Worm (Caenorhabditis elegans) whole organism, early embryonic: ENCODE measurements around the gene srv-34.

ENCODE experiments used
- B0310.2 ChIP-seq: sonication (generic microtip); optimal IDR thresholded peaks from 2 replicates; lab custom pipeline; 2016; ENCODE audit warnings: mild to moderate bottlenecking, missing genetic modification characterization, missing compliant biosample characterization
- F13C5.2 ChIP-seq: sonication (generic microtip); optimal IDR thresholded peaks from 2 replicates; lab custom pipeline; 2017; ENCODE audit warnings: mild to moderate bottlenecking, missing genetic modification characterization, inconsistent platforms, missing compliant biosample characterization
- aly-1 ChIP-seq: sonication (generic microtip); optimal IDR thresholded peaks from 2 replicates; lab custom pipeline; 2016; ENCODE audit warnings: missing genetic modification characterization, missing compliant biosample characterization
- ama-1 ChIP-seq: fragments of 150-350 bp; optimal IDR thresholded peaks from 2 replicates; lab custom pipeline; 2014
- ceh-13 ChIP-seq: fragments of 200-800 bp; sonication (Bioruptor generic); optimal IDR thresholded peaks from 2 replicates; lab custom pipeline; 2018; ENCODE audit warnings: mild to moderate bottlenecking, missing genetic modification characterization, missing compliant biosample characterization
- ceh-36 ChIP-seq: sonication (generic microtip); optimal IDR thresholded peaks from 2 replicates; lab custom pipeline; 2016; ENCODE audit warnings: missing genetic modification characterization, inconsistent platforms, missing compliant biosample characterization
- ets-7 ChIP-seq: sonication (generic microtip); optimal IDR thresholded peaks from 2 replicates; lab custom pipeline; 2016; ENCODE audit warnings: missing genotype, missing genetic modification characterization, missing compliant biosample characterization
- flt-1 ChIP-seq: fragments of 200-800 bp; sonication (Bioruptor generic); IDR thresholded peaks from 2 replicates; pipeline ENCODE4 v1.3.6; 2022; ENCODE audit warnings: missing genetic modification characterization, missing compliant biosample characterization
- hmbx-1 ChIP-seq: sonication (generic microtip); optimal IDR thresholded peaks from 2 replicates; lab custom pipeline; 2016; ENCODE audit warnings: mild to moderate bottlenecking, missing genetic modification characterization, missing compliant biosample characterization
- hmg-4 ChIP-seq: fragments of 200-800 bp; sonication (Bioruptor generic); optimal IDR thresholded peaks from 2 replicates; lab custom pipeline; 2018; ENCODE audit warnings: mild to moderate bottlenecking, missing genetic modification characterization, missing compliant biosample characterization
- hnd-1 ChIP-seq: sonication (generic microtip); optimal IDR thresholded peaks from 2 replicates; lab custom pipeline; 2016; ENCODE audit warnings: missing genetic modification characterization, missing compliant biosample characterization
- pes-1 ChIP-seq: fragments of 200-800 bp; sonication (Bioruptor generic); IDR thresholded peaks from 2 replicates; pipeline ENCODE4 v1.3.6; 2022; ENCODE audit warnings: missing genetic modification reagents, missing genetic modification characterization, missing compliant biosample characterization
- scrt-1 ChIP-seq: fragments of 200-800 bp; sonication (Bioruptor generic); IDR thresholded peaks from 2 replicates; pipeline ENCODE4 v1.3.6; 2022; ENCODE audit warnings: missing genetic modification characterization, missing compliant biosample characterization
- sea-1 ChIP-seq: fragments of 200-800 bp; sonication (Bioruptor generic); conservative IDR thresholded peaks from 2 replicates; pipeline ENCODE4 v1.3.6; 2022; ENCODE audit warnings: missing genetic modification characterization, missing compliant biosample characterization
- tbx-11 ChIP-seq: fragments of 200-800 bp; sonication (Bioruptor generic); IDR thresholded peaks from 2 replicates; pipeline ENCODE4 v1.3.6; 2022; ENCODE audit warnings: missing genetic modification characterization, missing compliant biosample characterization
- tbx-37 ChIP-seq: fragments of 200-800 bp; sonication (Bioruptor generic); conservative IDR thresholded peaks from 2 replicates; pipeline ENCODE4 v1.3.6; 2022; ENCODE audit warnings: missing genetic modification reagents, missing genetic modification characterization, missing compliant biosample characterization
- tra-4 ChIP-seq: sonication (generic microtip); optimal IDR thresholded peaks from 2 replicates; lab custom pipeline; 2017; ENCODE audit warnings: missing genetic modification characterization, missing compliant biosample characterization

srv-34 gene

DNA sequence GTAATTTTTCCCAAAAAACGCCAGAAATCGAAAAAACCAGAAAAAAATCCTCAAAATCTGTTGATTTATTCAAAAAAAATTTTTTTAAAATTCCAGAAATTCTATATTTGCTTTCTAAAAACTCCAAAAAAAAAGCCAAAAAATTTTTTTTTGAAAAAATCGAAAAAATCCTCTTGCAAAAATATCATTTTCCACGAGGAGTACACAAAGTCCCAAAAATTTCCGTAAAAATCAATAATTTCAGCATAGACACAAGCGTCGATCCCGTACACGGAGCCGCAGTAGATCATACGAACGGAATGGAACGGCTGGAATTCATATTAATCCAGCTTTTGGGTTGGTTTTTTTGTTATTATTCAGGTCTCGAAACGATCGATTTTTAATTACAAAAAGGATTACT is 6.4 kb downstream of the srv-34 start:
- TF ChIP-seq B0310.2 (tag; lab: Kevin White, UChicago) (no peak), hmbx-1 (tag; lab: Kevin White, UChicago) (no peak), scrt-1 (GFP tag; lab: Robert Waterston, UW) (no peak), sea-1 (no peak), ceh-13 (GFP tag; lab: Kevin White, UChicago) (no peak), hmg-4 (no peak), ceh-36 (tag; lab: Kevin White, UChicago) (no peak), ama-1 (no peak), hnd-1 (tag; lab: Kevin White, UChicago) (no peak), aly-1 (tag; lab: Kevin White, UChicago) (no peak), tra-4 (no peak), tbx-37 (GFP tag; lab: Robert Waterston, UW) (no peak), flt-1 (no peak), tbx-11 (GFP tag; lab: Robert Waterston, UW) (no peak)

DNA sequence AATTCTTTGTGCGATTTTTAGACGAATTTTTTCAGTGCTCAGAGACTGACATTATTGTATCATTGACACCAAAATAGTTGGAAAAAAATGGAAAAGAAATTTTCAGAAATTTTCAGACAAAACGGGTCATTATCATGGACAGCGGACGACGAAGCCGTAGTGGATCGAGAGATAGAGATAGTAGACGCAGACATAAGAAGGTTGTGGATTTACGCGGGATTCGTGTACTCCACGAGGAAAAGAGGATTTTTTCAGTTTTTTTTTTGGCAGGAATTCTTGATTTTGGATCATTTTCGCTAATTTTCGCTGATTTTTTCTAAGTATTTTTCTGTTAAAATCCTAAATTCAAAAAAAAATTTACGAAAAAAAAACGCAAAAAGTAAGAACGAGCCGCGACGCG is 7.0 kb downstream of the srv-34 start, which contains the start of gene W08G11.3:
W08G11.3 (plus strand) TSS at position 107 of the 400 bp plus-strand sequence.
- TF ChIP-seq ama-1 (peak; percentile 56), ceh-36 (tag; lab: Kevin White, UChicago) (no peak), scrt-1 (GFP tag; lab: Robert Waterston, UW) (no peak), tra-4 (no peak)

- TF ChIP-seq ceh-36 (tag; lab: Kevin White, UChicago) (no peak), tra-4 (no peak), sea-1 (no peak), hmbx-1 (tag; lab: Kevin White, UChicago) (no peak), aly-1 (tag; lab: Kevin White, UChicago) (no peak), pes-1 (GFP tag; lab: Robert Waterston, UW) (no peak), tbx-11 (GFP tag; lab: Robert Waterston, UW) (no peak), ceh-13 (GFP tag; lab: Kevin White, UChicago) (no peak), flt-1 (no peak), ama-1 (no peak), F13C5.2 (no peak)
Measured at ce11 chrV:16361350-16361749, 13.2 kb downstream of the srv-34 start.

ce11 chrV:16357253-16357652 is 17.3 kb downstream of the srv-34 start, which contains the start of gene pptr-1:
pptr-1 (plus strand) TSS chrV:16357521.
- TF ChIP-seq hmg-4 (no peak), tbx-11 (GFP tag; lab: Robert Waterston, UW) (no peak), aly-1 (tag; lab: Kevin White, UChicago) (no peak), ceh-13 (GFP tag; lab: Kevin White, UChicago) (no peak), sea-1 (no peak), hnd-1 (tag; lab: Kevin White, UChicago) (no peak), F13C5.2 (no peak), ama-1 (no peak), ets-7 (no peak), hmbx-1 (tag; lab: Kevin White, UChicago) (no peak), tra-4 (no peak), tbx-37 (GFP tag; lab: Robert Waterston, UW) (no peak), flt-1 (no peak), pes-1 (GFP tag; lab: Robert Waterston, UW) (no peak), scrt-1 (GFP tag; lab: Robert Waterston, UW) (no peak)

- TF ChIP-seq pes-1 (GFP tag; lab: Robert Waterston, UW) (no peak), B0310.2 (tag; lab: Kevin White, UChicago) (no peak), hnd-1 (tag; lab: Kevin White, UChicago) (no peak), F13C5.2 (no peak), ets-7 (no peak), ama-1 (no peak)
Measured at ce11 chrV:16356798-16357197, 17.8 kb downstream of the srv-34 start.

DNA sequence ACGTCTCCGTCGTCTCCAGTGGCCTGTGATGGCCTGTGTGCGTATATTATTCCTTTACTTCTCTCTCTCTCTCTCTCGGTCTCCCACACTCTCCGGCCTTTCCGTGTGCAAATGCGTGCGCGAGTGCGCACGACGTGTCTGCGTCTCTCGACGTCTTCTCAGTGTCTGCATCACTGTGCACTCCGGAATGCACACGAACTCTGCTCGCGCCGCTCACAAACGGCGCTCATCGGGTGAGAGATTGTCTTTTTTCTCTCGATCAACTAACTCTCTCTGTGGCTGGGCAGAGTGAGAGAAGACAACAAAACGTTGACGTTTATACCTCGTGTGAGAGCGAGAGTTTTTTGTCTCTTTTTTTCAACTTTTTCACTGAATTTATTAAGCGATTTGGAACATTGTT is 18.6 kb downstream of the srv-34 start:
- no peak for TF ChIP-seq tbx-37 (GFP tag; lab: Robert Waterston, UW)
- TF ChIP-seq ceh-36 (tag; lab: Kevin White, UChicago), result no peak
- TF ChIP-seq flt-1, result no peak
- TF ChIP-seq B0310.2 (tag; lab: Kevin White, UChicago), result no peak
- TF ChIP-seq ama-1, result no peak
- TF ChIP-seq hnd-1 (tag; lab: Kevin White, UChicago), result no peak
- no peak for TF ChIP-seq ceh-13 (GFP tag; lab: Kevin White, UChicago)
- TF ChIP-seq tbx-11 (GFP tag; lab: Robert Waterston, UW), result no peak
- TF ChIP-seq F13C5.2, result peak; percentile 43
- peak; percentile 66 for TF ChIP-seq hmg-4

- TF ChIP-seq ceh-13 (GFP tag; lab: Kevin White, UChicago), result no peak
- TF ChIP-seq flt-1, result no peak
- TF ChIP-seq pes-1 (GFP tag; lab: Robert Waterston, UW), result no peak; the same call in 1 of the 2 replicates
Measured at ce11 chrV:16354675-16355074, 19.9 kb downstream of the srv-34 start.

DNA sequence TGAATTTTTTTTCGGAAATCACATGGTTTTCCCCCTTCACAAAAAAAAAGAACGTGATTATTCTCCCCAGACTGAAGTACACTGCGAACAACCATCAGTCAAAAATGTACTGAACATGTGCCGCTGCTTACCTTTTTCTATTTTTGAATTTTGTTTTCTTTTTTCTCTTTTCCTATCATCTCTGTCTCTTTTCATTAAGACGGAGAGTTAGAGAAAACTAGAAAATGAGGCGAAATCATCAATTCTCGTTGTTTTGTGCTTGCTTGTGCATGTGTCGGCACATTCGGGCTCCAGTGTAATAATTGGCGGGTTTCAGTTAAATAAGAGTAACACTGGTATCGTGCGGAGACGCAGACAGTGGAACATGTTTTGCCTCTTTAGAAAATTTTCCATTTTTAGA is 22.3 kb downstream of the srv-34 start:
- no peak for TF ChIP-seq tbx-37 (GFP tag; lab: Robert Waterston, UW)
- TF ChIP-seq tbx-11 (GFP tag; lab: Robert Waterston, UW), result no peak
- no peak for TF ChIP-seq aly-1 (tag; lab: Kevin White, UChicago)
- TF ChIP-seq F13C5.2, result no peak
- no peak for TF ChIP-seq tra-4
- no peak for TF ChIP-seq hmg-4
- no peak for TF ChIP-seq pes-1 (GFP tag; lab: Robert Waterston, UW)
- TF ChIP-seq scrt-1 (GFP tag; lab: Robert Waterston, UW), result no peak
- TF ChIP-seq ceh-36 (tag; lab: Kevin White, UChicago), result no peak
- no peak for TF ChIP-seq sea-1
- no peak for TF ChIP-seq flt-1
- TF ChIP-seq hnd-1 (tag; lab: Kevin White, UChicago), result no peak
- TF ChIP-seq ets-7, result no peak
- TF ChIP-seq B0310.2 (tag; lab: Kevin White, UChicago), result no peak
- no peak for TF ChIP-seq ceh-13 (GFP tag; lab: Kevin White, UChicago)
- TF ChIP-seq hmbx-1 (tag; lab: Kevin White, UChicago), result no peak
- no peak for TF ChIP-seq ama-1
